Fruit fly (Drosophila melanogaster): ENCODE measurements around the gene pnr.

DNA sequence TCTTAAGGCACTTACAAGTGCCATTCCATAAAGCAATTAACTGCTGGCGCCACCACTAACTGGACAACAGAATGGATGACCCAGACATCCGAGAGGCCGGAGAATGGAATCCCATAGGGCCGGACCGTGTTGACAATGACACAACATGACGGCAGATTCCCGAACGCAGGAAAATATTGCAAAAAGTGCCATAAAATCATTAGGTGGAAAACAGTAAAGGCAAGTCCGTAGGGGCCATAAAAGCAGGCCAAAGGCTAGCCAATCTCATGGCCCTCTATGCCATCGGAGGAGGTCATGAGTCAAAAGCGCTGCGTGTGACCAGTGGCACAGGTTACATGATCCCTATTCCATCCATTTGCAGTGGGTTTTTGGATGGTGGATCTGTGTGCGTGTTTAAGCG, 2.8 kb downstream of the pnr start:
- no peak for TF ChIP-seq bab1 (GFP tag; optimal IDR thresholded peaks at IDR 0.05)
- no peak for TF ChIP-seq Hr96 (GFP tag; optimal IDR thresholded peaks at IDR 0.05)
- no peak for TF ChIP-seq Crg-1 (GFP tag; optimal IDR thresholded peaks at IDR 0.05)
- TF ChIP-seq CG12768 (GFP tag; optimal IDR thresholded peaks at IDR 0.05) = no peak
- no peak for TF ChIP-seq CG1620 (GFP tag; optimal IDR thresholded peaks at IDR 0.05)
- no peak for TF ChIP-seq Mnt (GFP tag; optimal IDR thresholded peaks at IDR 0.05)
- no peak for TF ChIP-seq CG11617 (GFP tag; optimal IDR thresholded peaks at IDR 0.05)
- no peak for TF ChIP-seq pad (GFP tag; optimal IDR thresholded peaks at IDR 0.05)
- TF ChIP-seq kay (GFP tag; ENCODE audit: borderline replicate concordance) = no peak
- TF ChIP-seq tj (GFP tag; optimal IDR thresholded peaks at IDR 0.05) = no peak
- no peak for TF ChIP-seq CG7045 (GFP tag; optimal IDR thresholded peaks at IDR 0.05)
- TF ChIP-seq cic (GFP tag; optimal IDR thresholded peaks at IDR 0.05) = no peak
- no peak for TF ChIP-seq CG5204 (GFP tag; optimal IDR thresholded peaks at IDR 0.05)
- TF ChIP-seq Clk (GFP tag; optimal IDR thresholded peaks at IDR 0.05) = no peak

Measured in whole organism, adult.